Fruit fly (Drosophila melanogaster): Measurements from ENCODE around the gene Pyroxd1.

Gene Pyroxd1

DNA sequence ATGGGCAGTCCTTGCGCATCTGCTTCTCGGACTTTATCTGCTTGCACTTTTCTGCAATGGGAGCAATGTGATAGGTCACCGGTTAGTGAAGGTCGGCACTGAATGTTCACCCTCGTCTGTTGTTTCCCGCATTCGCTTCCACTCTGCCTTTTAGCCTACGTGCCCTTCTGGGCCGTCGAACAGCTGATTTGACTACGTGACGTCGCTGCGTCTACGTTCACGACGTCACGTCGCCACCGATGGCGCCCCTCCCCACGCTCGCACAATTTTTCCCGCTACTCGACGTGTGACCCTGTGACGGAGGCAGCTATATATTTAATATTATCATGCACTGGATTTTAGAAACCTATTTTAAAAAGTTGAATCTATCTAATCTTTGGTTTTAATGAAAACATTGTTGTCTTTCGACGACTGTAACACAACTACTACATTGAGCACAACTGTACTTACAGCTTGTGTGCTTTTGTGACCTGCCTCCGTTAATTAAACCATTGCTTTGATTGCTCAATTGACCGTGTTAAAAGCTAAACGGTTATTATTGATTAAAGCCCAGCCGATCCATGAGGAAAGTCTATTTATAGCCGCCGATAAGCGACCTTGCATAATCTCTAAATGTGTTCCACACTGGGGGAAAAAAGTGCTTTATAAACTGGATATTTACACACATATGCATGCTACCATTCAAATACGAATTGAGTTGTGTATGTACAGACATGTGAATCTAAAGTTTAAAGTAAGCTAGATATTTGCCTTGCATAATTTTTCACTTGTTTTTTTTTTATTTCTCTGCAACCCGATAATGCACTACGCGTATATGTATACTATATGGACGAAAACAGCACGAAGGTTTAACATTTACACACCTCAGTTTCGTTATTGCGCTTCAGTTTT lies 8.0 kb upstream of the Pyroxd1 start (continued):
- TF ChIP-seq NC2β (GFP tag; optimal IDR thresholded peaks at IDR 0.05) (no peak), CG8478 (optimal IDR thresholded peaks at IDR 0.05) (no peak), Rx (GFP tag; IDR thresholded peaks at IDR 0.05) (no peak), HHEX (GFP tag; optimal IDR thresholded peaks at IDR 0.05) (peak; percentile 33), CG17829 (tag; optimal IDR thresholded peaks at IDR 0.05) (no peak), CG12071 (GFP tag; optimal IDR thresholded peaks at IDR 0.05) (no peak), wor (GFP tag; IDR thresholded peaks at IDR 0.05) (no peak), HmgD (GFP tag; optimal IDR thresholded peaks at IDR 0.05) (no peak), CG10147 (GFP tag; optimal IDR thresholded peaks at IDR 0.05) (peak; percentile 30), CHES-1-like (GFP tag; optimal IDR thresholded peaks at IDR 0.05) (no peak), nom (GFP tag; optimal IDR thresholded peaks at IDR 0.05) (no peak), lab (GFP tag; optimal IDR thresholded peaks at IDR 0.05) (peak; percentile 3), CG1647 (GFP tag; optimal IDR thresholded peaks at IDR 0.05) (no peak), fd96Cb (tag; optimal IDR thresholded peaks at IDR 0.05) (peak; percentile 15), Med (GFP tag) (peak; percentile 81), CG17385 (GFP tag; optimal IDR thresholded peaks at IDR 0.05) (peak; percentile 41), Drgx (GFP tag; IDR thresholded peaks at IDR 0.05) (peak; percentile 43; the same call in 1 of the 2 replicates), phol (tag; optimal IDR thresholded peaks at IDR 0.05) (peak; percentile 5), Atf3 (GFP tag; optimal IDR thresholded peaks at IDR 0.05) (no peak), E2f2 (GFP tag; IDR thresholded peaks at IDR 0.05) (no peak), caup (GFP tag; optimal IDR thresholded peaks at IDR 0.05; ENCODE audit: severe bottlenecking) (no peak), CG14667 (GFP tag; IDR thresholded peaks at IDR 0.05) (no peak), sisA (GFP tag; IDR thresholded peaks at IDR 0.05) (no peak), esg (GFP tag; conservative IDR thresholded peaks at IDR 0.05) (no peak), dati (GFP tag; IDR thresholded peaks at IDR 0.05) (no peak), dysf (GFP tag; IDR thresholded peaks at IDR 0.05) (peak; percentile 50), Doc2 (GFP tag; IDR thresholded peaks at IDR 0.05) (no peak), H2.0 (GFP tag; IDR thresholded peaks at IDR 0.05) (no peak), ind (GFP tag; optimal IDR thresholded peaks at IDR 0.05) (no peak), CG4404 (GFP tag; IDR thresholded peaks at IDR 0.05) (no peak), CG7372 (GFP tag; IDR thresholded peaks at IDR 0.05) (no peak), abd-A (tag; optimal IDR thresholded peaks at IDR 0.05) (peak; percentile 18), Poxn (GFP tag; IDR thresholded peaks at IDR 0.05) (no peak), CG9215 (GFP tag; IDR thresholded peaks at IDR 0.05) (no peak), CG17912 (GFP tag; optimal IDR thresholded peaks at IDR 0.05) (peak; percentile 2), CG3726 (GFP tag; IDR thresholded peaks at IDR 0.05) (peak; percentile 22; the same call in 1 of the 3 replicates), run (tag; optimal IDR thresholded peaks at IDR 0.05) (no peak), CG17328 (GFP tag; IDR thresholded peaks at IDR 0.05) (no peak), luna (GFP tag; optimal IDR thresholded peaks at IDR 0.05) (no peak), Hmr (GFP tag; optimal IDR thresholded peaks at IDR 0.05) (peak; percentile 19), sqz (GFP tag; optimal IDR thresholded peaks at IDR 0.05) (peak; percentile 13), chm (GFP tag; IDR thresholded peaks at IDR 0.05) (no peak), Hr39 (optimal IDR thresholded peaks at IDR 0.05) (no peak), CG3163 (GFP tag; optimal IDR thresholded peaks at IDR 0.05) (no peak), CG17361 (GFP tag; IDR thresholded peaks at IDR 0.05) (no peak), CG7987 (GFP tag; optimal IDR thresholded peaks at IDR 0.05) (no peak), schlank (tag; optimal IDR thresholded peaks at IDR 0.05) (no peak), CG12659 (GFP tag; optimal IDR thresholded peaks at IDR 0.05) (no peak), Dfd (GFP tag; optimal IDR thresholded peaks at IDR 0.05) (no peak), slp2 (GFP tag; optimal IDR thresholded peaks at IDR 0.05) (no peak), PHDP (tag; optimal IDR thresholded peaks at IDR 0.05) (no peak)
